Worm (Caenorhabditis elegans): ENCODE results near the gene ZC449.5.
A peak's percentile ranks its signal among the peaks of the same experiment; 100 is the strongest.

ZC449.5 gene

ce11 chrX:5071025-5071424 is 33.5 kb upstream of the ZC449.5 start:
- TF ChIP-seq nfya-1 (tag; optimal IDR thresholded peaks at IDR 0.05; ENCODE audit: insufficient read depth) (no peak), zag-1 (tag; optimal IDR thresholded peaks at IDR 0.05) (no peak), ceh-28 (tag; optimal IDR thresholded peaks at IDR 0.05) (no peak), nhr-23 (tag; optimal IDR thresholded peaks at IDR 0.05) (no peak), nhr-28 (tag; optimal IDR thresholded peaks at IDR 0.05) (no peak), elt-1 (tag; optimal IDR thresholded peaks at IDR 0.05) (no peak), ZK546.5 (tag; optimal IDR thresholded peaks at IDR 0.05) (no peak), ama-1 (optimal IDR thresholded peaks at IDR 0.05) (no peak)

DNA sequence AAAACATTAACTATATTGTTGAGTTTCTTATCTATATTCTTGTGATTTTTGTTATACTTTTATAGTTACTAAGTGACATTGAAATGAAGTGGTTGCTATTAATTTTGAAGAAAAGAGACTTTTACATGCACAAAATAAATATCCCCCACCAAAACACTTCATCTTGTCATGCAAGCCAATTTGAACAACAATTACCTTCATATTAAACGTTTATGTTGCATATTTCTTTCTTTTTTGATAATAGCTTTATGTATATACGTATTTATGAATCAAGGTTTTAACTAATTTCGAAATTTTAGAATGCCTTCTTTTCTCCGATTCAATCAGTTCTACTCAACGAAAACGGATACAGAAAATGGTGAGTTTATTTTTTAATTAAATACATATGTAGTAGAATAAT is 30.2 kb upstream of the ZC449.5 start, which contains the start of gene clc-7:
clc-7 (plus strand) TSS at position 301 of the 400 bp plus-strand sequence.
- no peak for TF ChIP-seq hmg-11 (tag; optimal IDR thresholded peaks at IDR 0.05)
- no peak for TF ChIP-seq ceh-16 (tag; optimal IDR thresholded peaks at IDR 0.05)
- TF ChIP-seq ama-1 (optimal IDR thresholded peaks at IDR 0.05) = no peak
- no peak for TF ChIP-seq ceh-9 (tag; optimal IDR thresholded peaks at IDR 0.05)
- no peak for TF ChIP-seq nhr-237 (tag; optimal IDR thresholded peaks at IDR 0.05)
- TF ChIP-seq eor-1 (tag; optimal IDR thresholded peaks at IDR 0.05) = no peak
- TF ChIP-seq aly-2 (tag; optimal IDR thresholded peaks at IDR 0.05) = no peak
- TF ChIP-seq sea-2 (GFP tag; optimal IDR thresholded peaks at IDR 0.05) = no peak
- TF ChIP-seq pha-4 (tag; optimal IDR thresholded peaks at IDR 0.05) = no peak
- no peak for TF ChIP-seq zag-1 (tag; optimal IDR thresholded peaks at IDR 0.05)
- no peak for TF ChIP-seq nhr-76 (tag; optimal IDR thresholded peaks at IDR 0.05)
- TF ChIP-seq nhr-43 (tag; optimal IDR thresholded peaks at IDR 0.05; ENCODE audit: poor library complexity, severe bottlenecking) = no peak

DNA sequence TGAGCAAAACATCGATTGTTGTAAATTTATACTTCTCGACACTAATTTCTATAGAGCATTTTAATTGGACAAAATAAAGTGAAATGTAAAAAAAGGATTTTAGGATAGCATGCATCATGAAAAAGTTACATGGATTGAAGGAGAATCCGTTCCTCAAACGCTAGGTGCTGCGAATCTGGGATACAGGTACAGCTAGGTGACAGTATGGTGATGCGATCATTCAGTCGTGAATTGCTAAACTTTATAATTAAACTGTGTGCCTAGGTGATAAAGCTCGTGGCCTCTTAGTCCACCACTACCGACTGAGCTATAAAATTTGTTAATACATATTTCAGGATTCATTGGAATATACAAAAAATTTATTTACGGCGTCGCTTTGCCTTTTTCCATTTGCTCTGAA is 29.0 kb upstream of the ZC449.5 start:
- TF ChIP-seq jun-1 (tag; optimal IDR thresholded peaks at IDR 0.05) (no peak), ama-1 (optimal IDR thresholded peaks at IDR 0.05) (peak; percentile 41)

- TF ChIP-seq snpc-4 (tag; optimal IDR thresholded peaks at IDR 0.05) = no peak
- peak; percentile 69 for TF ChIP-seq hmg-11 (tag; optimal IDR thresholded peaks at IDR 0.05)
- TF ChIP-seq ztf-11 (tag; optimal IDR thresholded peaks at IDR 0.05) = no peak
- no peak for TF ChIP-seq nhr-76 (tag; optimal IDR thresholded peaks at IDR 0.05)
- no peak for TF ChIP-seq fos-1 (tag; optimal IDR thresholded peaks at IDR 0.05)
- TF ChIP-seq elt-3 (tag; optimal IDR thresholded peaks at IDR 0.05) = no peak
- TF ChIP-seq ceh-82 (tag; optimal IDR thresholded peaks at IDR 0.05) = no peak
- no peak for TF ChIP-seq ama-1 (optimal IDR thresholded peaks at IDR 0.05)
- peak; percentile 51 for TF ChIP-seq pha-4 (tag; optimal IDR thresholded peaks at IDR 0.05)
- TF ChIP-seq nhr-67 (tag; optimal IDR thresholded peaks at IDR 0.05) = no peak
- TF ChIP-seq elt-2 (tag; optimal IDR thresholded peaks at IDR 0.05) = peak; percentile 90
- no peak for TF ChIP-seq R02D3.7 (tag; optimal IDR thresholded peaks at IDR 0.05)
- TF ChIP-seq pqm-1 (tag; optimal IDR thresholded peaks at IDR 0.05) = peak; percentile 22
- TF ChIP-seq elt-1 (tag; optimal IDR thresholded peaks at IDR 0.05) = peak; percentile 8
- peak; percentile 60 for TF ChIP-seq ceh-28 (tag; optimal IDR thresholded peaks at IDR 0.05)
- no peak for TF ChIP-seq daf-12 (tag; optimal IDR thresholded peaks at IDR 0.05)
- no peak for TF ChIP-seq nhr-43 (tag; optimal IDR thresholded peaks at IDR 0.05; ENCODE audit: poor library complexity, severe bottlenecking)
- no peak for TF ChIP-seq ztf-4 (tag; optimal IDR thresholded peaks at IDR 0.05)
- no peak for TF ChIP-seq egl-27 (tag; optimal IDR thresholded peaks at IDR 0.05)
- TF ChIP-seq fkh-2 (tag; optimal IDR thresholded peaks at IDR 0.05) = no peak
- no peak for TF ChIP-seq eor-1 (tag; optimal IDR thresholded peaks at IDR 0.05)
- TF ChIP-seq tbx-2 (tag; optimal IDR thresholded peaks at IDR 0.05) = peak; percentile 20
- TF ChIP-seq unc-62 (GFP tag; optimal IDR thresholded peaks at IDR 0.05) = no peak
- no peak for TF ChIP-seq lsy-12 (tag; optimal IDR thresholded peaks at IDR 0.05)
- no peak for TF ChIP-seq nhr-237 (tag; optimal IDR thresholded peaks at IDR 0.05)
- no peak for TF ChIP-seq nhr-77 (tag; optimal IDR thresholded peaks at IDR 0.05)
- TF ChIP-seq nhr-28 (tag; optimal IDR thresholded peaks at IDR 0.05) = no peak
- TF ChIP-seq nhr-25 (tag; optimal IDR thresholded peaks at IDR 0.05) = no peak
- peak; percentile 76 for TF ChIP-seq nfya-1 (tag; optimal IDR thresholded peaks at IDR 0.05; ENCODE audit: insufficient read depth)
- TF ChIP-seq egl-5 (tag; optimal IDR thresholded peaks at IDR 0.05) = peak; percentile 56
- peak; percentile 91 for TF ChIP-seq lin-39 (tag; optimal IDR thresholded peaks at IDR 0.05)
- no peak for TF ChIP-seq ceh-9 (tag; optimal IDR thresholded peaks at IDR 0.05)
- TF ChIP-seq aly-2 (tag; optimal IDR thresholded peaks at IDR 0.05) = no peak
These were observed 26.4 kb upstream of the ZC449.5 start, which contains the start of gene C24H10.2 for ce11 chrX:5063750-5064652. TSS of gene C24H10.2 (plus strand) at chrX:5064602.

Data from whole organism, L3 larva.